Worm (Caenorhabditis elegans) whole organism, L1 larva: Measurements from ENCODE around the gene T23B7.2.

ENCODE experiments used
- fos-1 ChIP-seq: fragments of 150-350 bp; optimal IDR thresholded peaks from 2 replicates; lab custom pipeline; 2014; ENCODE audit warnings: missing biosample characterization, missing genetic modification characterization
- nhr-20 ChIP-seq: sonication (generic microtip); optimal IDR thresholded peaks from 2 replicates; lab custom pipeline; 2016; ENCODE audit warnings: mild to moderate bottlenecking, missing genetic modification characterization, missing compliant biosample characterization
- nhr-237 ChIP-seq: fragments of 150-350 bp; optimal IDR thresholded peaks from 2 replicates; lab custom pipeline; 2014; ENCODE audit warnings: missing biosample characterization, missing genetic modification characterization
- pag-3 ChIP-seq: sonication (generic microtip); optimal IDR thresholded peaks from 2 replicates; lab custom pipeline; 2017; ENCODE audit warnings: missing genetic modification characterization, mild to moderate bottlenecking, missing compliant biosample characterization, antibody characterized with exemption, borderline replicate concordance; ENCODE audit not compliant: insufficient read depth
- unc-130 ChIP-seq: fragments of 150-350 bp; optimal IDR thresholded peaks from 2 replicates; lab custom pipeline; 2017; ENCODE audit warnings: missing biosample characterization, missing genetic modification characterization, inconsistent platforms

DNA sequence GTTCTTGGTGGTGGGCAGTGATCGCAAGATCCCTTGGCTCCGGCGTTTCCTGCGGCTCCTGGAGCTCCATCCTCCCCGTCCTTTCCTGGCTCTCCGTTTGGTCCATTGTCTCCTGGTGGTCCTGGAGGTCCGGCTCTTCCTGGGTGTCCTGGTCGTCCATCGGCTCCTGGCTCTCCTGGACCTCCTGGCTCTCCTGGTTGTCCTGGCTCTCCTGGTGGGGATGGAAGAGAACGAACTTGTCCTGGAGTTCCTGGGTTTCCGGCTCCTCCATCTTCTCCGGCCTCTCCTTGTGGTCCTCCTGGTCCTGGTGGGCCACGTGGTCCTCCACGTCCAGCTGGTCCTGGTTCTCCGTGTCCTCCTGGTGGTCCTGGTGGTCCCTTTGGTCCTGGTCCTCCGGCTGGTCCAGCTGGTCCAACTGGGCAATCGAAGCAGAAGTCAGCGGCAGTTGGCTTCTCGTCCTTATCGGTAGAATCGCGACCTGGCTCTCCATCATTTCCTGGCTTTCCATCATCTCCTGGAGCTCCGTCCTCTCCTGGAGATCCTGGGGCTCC is 27.8 kb upstream of the T23B7.2 start:
- TF ChIP-seq fos-1 (tag; lab: Kevin White, UChicago) (no peak), pag-3 (tag; lab: Kevin White, UChicago) (no peak), nhr-237 (tag; lab: Kevin White, UChicago) (no peak), nhr-20 (tag; lab: Kevin White, UChicago) (no peak), unc-130 (no peak)
